Fruit fly (Drosophila melanogaster) whole organism: Measurements from ENCODE around the gene RNF220.

Experiments used
- EcR ChIP-seq, 2 experiments: fragments of >200 bp; optimal IDR thresholded peaks; 2 replicates each; lab custom pipeline; 2017; ENCODE audit warnings: missing biosample characterization in 2 of 2, missing genetic modification characterization in 2 of 2, missing genetic modification reagents in 2 of 2
- pan ChIP-seq: fragments of >200 bp; optimal IDR thresholded peaks from 2 replicates; lab custom pipeline; 2017

- TF ChIP-seq pan (no peak), EcR (GFP tag; optimal IDR thresholded peaks at IDR 0.05; lab: Kevin White, UChicago) (no peak)
Measured at dm6 chr3R:22770887-22771286, 44.7 kb upstream of the RNF220 start, which contains the start of gene CG43094.
